Fruit fly (Drosophila melanogaster) S2 (cell line): ENCODE results near the gene CG32425.

Source experiments
- CG8478 ChIP-seq: fragments of >200 bp; optimal IDR thresholded peaks from 2 replicates; lab custom pipeline; 2018
- CTCF ChIP-seq, 2 experiments: fragments of >200 bp; optimal IDR thresholded peaks; 2 replicates each; lab custom pipeline; 2018

DNA sequence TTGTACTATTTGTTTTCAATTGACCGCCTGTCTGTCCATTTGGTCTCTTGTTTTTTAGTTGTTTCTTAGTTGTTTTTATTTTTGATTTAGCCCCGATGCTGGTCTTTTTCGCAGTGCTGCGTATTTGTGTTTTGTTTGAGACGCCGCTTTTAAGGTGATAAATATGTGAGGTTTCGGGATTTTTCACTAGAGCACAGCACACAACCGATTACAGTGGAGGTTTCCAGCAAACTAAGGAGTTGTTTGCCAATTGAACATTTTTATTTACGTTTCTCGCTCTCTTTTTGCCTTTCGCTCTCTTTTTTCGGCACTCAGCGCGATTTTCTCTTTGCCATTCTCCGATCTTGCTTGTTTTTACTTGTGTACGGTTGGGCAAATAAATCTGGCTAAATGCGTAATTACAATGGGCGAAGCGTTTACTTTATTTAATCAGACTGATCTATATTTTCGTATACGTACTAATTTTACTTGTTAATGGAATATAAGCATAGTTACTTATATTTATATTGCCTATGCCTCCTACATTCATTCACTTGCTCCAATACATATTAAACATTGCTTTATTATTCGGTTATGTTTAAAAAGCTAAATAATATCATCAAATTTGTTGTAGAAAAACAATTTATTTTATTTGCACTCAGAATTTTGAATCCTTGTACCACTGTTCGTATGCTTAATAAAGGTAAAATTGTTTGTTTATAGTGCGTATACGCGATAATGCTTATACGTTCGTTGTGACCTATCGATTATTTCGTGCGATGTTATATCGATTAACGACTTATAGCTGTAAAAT, 43.3 kb downstream of the CG32425 start, which contains the start of gene Rcd2:
- TF ChIP-seq CG8478 (lab: Kevin White, UChicago) (no peak), CTCF (optimal IDR thresholded peaks at IDR 0.05; lab: Kevin White, UChicago) (no peak)
